Worm (Caenorhabditis elegans) whole organism, late embryonic: ENCODE measurements around the gene mrps-22.

Source experiments
- sox-4 ChIP-seq: sonication (generic microtip); optimal IDR thresholded peaks from 2 replicates; lab custom pipeline; 2017; ENCODE audit warnings: mild to moderate bottlenecking, missing genetic modification characterization, inconsistent platforms, missing compliant biosample characterization
- unc-42 ChIP-seq: sonication (generic microtip); optimal IDR thresholded peaks from 2 replicates; lab custom pipeline; 2016; ENCODE audit warnings: missing genotype, missing genetic modification characterization, missing compliant biosample characterization

ce11 chrII:10612743-10613142, 30.3 kb downstream of the mrps-22 start, which contains the start of gene C14A4.12:
- TF ChIP-seq unc-42 (tag; lab: Kevin White, UChicago): no peak
- TF ChIP-seq sox-4: no peak
